Worm (Caenorhabditis elegans) whole organism, L2 larva: ENCODE measurements around the gene pgp-12.

Experiments
- ZK546.5 ChIP-seq: sonication (generic microtip); optimal IDR thresholded peaks from 2 replicates; lab custom pipeline; 2017; ENCODE audit warnings: missing biosample characterization, missing genetic modification characterization
- aly-2 ChIP-seq: fragments of 150-350 bp; optimal IDR thresholded peaks from 2 replicates; lab custom pipeline; 2014; ENCODE audit warnings: missing biosample characterization, missing genetic modification characterization
- ceh-16 ChIP-seq: fragments of 150-350 bp; optimal IDR thresholded peaks from 2 replicates; lab custom pipeline; 2014; ENCODE audit warnings: missing biosample characterization, missing genetic modification characterization
- lin-39 ChIP-seq: fragments of 150-350 bp; optimal IDR thresholded peaks from 2 replicates; lab custom pipeline; 2014; ENCODE audit warnings: missing biosample characterization, missing genetic modification reagents, missing genetic modification characterization
- lsy-2 ChIP-seq, 2 experiments: fragments of 150-350 bp in 1 of 2; sonication (generic microtip) in 1 of 2; optimal IDR thresholded peaks; 2 replicates each; lab custom pipeline; 2014 to 2017; ENCODE audit warnings: missing biosample characterization in 2 of 2, missing genetic modification characterization in 2 of 2
- mdl-1 ChIP-seq, 2 experiments: fragments of 150-350 bp in 1 of 2; sonication (generic microtip) in 1 of 2; optimal IDR thresholded peaks; 2 replicates each; lab custom pipeline; 2017; ENCODE audit warnings: missing biosample characterization in 2 of 2, missing genetic modification characterization in 2 of 2
- nhr-11 ChIP-seq: fragments of 150-350 bp; optimal IDR thresholded peaks from 2 replicates; lab custom pipeline; 2014; ENCODE audit warnings: missing biosample characterization, missing genetic modification characterization
- nhr-237 ChIP-seq: fragments of 150-350 bp; optimal IDR thresholded peaks from 2 replicates; lab custom pipeline; 2014; ENCODE audit warnings: missing biosample characterization, missing genetic modification characterization
- nhr-25 ChIP-seq: fragments of 150-350 bp; sonication (generic microtip); optimal IDR thresholded peaks from 3 replicates; lab custom pipeline; 2014; ENCODE audit warnings: missing biosample characterization, missing genetic modification characterization
- nhr-77 ChIP-seq: fragments of 150-350 bp; optimal IDR thresholded peaks from 2 replicates; lab custom pipeline; 2014; ENCODE audit warnings: missing biosample characterization, missing genetic modification characterization
- zag-1 ChIP-seq: fragments of 150-350 bp; optimal IDR thresholded peaks from 2 replicates; lab custom pipeline; 2014; ENCODE audit warnings: missing biosample characterization, missing genetic modification characterization
- ztf-1 ChIP-seq: fragments of 200-800 bp; sonication (Bioruptor generic); conservative IDR thresholded peaks from 2 replicates; pipeline ENCODE4 v1.3.6; 2022; ENCODE audit warnings: missing genetic modification characterization, missing compliant biosample characterization
- ztf-11 ChIP-seq: sonication (generic microtip); optimal IDR thresholded peaks from 2 replicates; lab custom pipeline; 2017; ENCODE audit warnings: missing biosample characterization, missing genetic modification characterization

- TF ChIP-seq mdl-1 (tag; optimal IDR thresholded peaks at IDR 0.05; lab: Kevin White, UChicago): no peak
- TF ChIP-seq lin-39 (tag; lab: Kevin White, UChicago): no peak
- TF ChIP-seq nhr-77 (tag; lab: Kevin White, UChicago): no peak
- TF ChIP-seq lsy-2 (tag; optimal IDR thresholded peaks at IDR 0.05; lab: Kevin White, UChicago): no peak
- no peak for TF ChIP-seq ztf-11 (tag; lab: Kevin White, UChicago)
- TF ChIP-seq nhr-237 (tag; lab: Kevin White, UChicago): no peak
- TF ChIP-seq aly-2 (tag; lab: Kevin White, UChicago): no peak
- no peak for TF ChIP-seq nhr-11
- no peak for TF ChIP-seq ZK546.5 (tag; lab: Kevin White, UChicago)
- TF ChIP-seq nhr-25 (tag; lab: Kevin White, UChicago): no peak
- no peak for TF ChIP-seq ztf-1
- no peak for TF ChIP-seq zag-1 (tag; lab: Kevin White, UChicago)
- TF ChIP-seq ceh-16 (tag; lab: Kevin White, UChicago): no peak
Measured at ce11 chrX:12769697-12770096, 38.1 kb downstream of the pgp-12 start, which contains the start of gene ilc-17.1.
